Worm (Caenorhabditis elegans): ENCODE measurements around the gene Y47D7A.7.

Gene Y47D7A.7

DNA sequence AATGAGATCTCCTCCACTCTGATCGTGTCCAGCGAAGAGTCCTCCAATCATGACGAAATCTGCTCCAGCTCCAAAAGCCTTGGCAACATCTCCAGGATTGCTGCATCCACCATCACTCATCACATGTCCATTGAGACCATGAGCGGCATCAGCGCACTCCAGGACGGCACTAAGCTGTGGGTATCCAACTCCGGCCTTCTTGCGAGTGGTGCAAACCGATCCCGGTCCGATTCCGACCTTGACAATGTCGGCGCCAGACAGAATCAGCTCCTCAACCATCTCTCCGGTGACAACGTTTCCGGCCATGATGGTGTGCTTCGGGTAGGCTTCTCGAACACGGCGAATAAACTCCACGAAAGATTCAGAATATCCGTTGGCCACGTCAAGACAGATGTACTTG, 49.2 kb downstream of the Y47D7A.7 start:
- TF ChIP-seq unc-120 (tag; optimal IDR thresholded peaks at IDR 0.05; ENCODE audit: poor library complexity, severe bottlenecking): no peak
- TF ChIP-seq ham-2 (GFP tag; optimal IDR thresholded peaks at IDR 0.05): no peak
- TF ChIP-seq sem-2 (GFP tag; optimal IDR thresholded peaks at IDR 0.05): no peak
- no peak for TF ChIP-seq nhr-76 (tag; optimal IDR thresholded peaks at IDR 0.05)
- no peak for TF ChIP-seq nhr-12 (tag; optimal IDR thresholded peaks at IDR 0.05)

Measured in whole organism, mixed stage, embryonic.